Fruit fly (Drosophila melanogaster): ENCODE results near the gene CG43739.
A peak's percentile ranks its signal among the peaks of the same experiment; 100 is the strongest.

CG43739 gene

DNA sequence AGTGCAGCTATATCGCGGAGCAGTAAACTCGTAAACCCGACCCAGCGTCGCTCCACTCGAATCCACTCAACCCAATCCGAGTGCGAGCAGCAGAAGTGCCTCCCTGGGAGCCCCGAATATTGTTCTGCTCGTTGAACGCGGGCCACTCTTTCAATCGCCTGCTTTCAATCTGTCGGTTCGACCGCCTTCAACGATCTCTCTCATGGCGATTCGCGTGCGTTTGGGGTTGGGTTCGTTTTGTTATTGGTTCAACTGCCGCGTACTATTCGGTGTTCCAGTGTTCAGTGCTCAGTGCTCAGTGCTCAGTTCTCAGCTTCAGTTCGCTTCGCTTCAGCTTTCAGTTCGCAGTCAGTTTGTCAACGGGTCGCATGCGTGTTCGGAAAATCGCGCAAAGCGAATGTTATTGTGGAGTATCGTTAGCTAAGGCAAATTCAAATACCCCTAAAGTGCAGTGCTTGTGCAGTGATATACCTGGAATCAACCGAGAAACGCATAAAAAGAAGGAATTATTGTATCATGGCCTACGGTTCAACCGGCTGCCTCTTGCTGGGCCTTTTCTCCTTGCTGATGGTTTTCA, 78.2 kb downstream of the CG43739 start, which contains the start of gene CG31676 (continued):
- TF ChIP-seq CG2678 (tag; optimal IDR thresholded peaks at IDR 0.05) (no peak), Hr3 (GFP tag; optimal IDR thresholded peaks at IDR 0.05) (no peak), Meics (GFP tag; optimal IDR thresholded peaks at IDR 0.05) (peak; percentile 52), CG4707 (GFP tag; optimal IDR thresholded peaks at IDR 0.05) (no peak), chinmo (GFP tag; IDR thresholded peaks at IDR 0.05; ENCODE audit: partially characterized antibody) (0 out of 4 replicates have a peak, but pooled peaks have one; percentile 22), CG17361 (GFP tag; IDR thresholded peaks at IDR 0.05) (no peak), bigmax (GFP tag; optimal IDR thresholded peaks at IDR 0.05) (no peak), E2f1 (GFP tag; IDR thresholded peaks at IDR 0.05) (no peak), sc (optimal IDR thresholded peaks at IDR 0.05) (no peak), sc (GFP tag; optimal IDR thresholded peaks at IDR 0.05) (no peak), pho (GFP tag; optimal IDR thresholded peaks at IDR 0.05) (no peak), grau (tag; optimal IDR thresholded peaks at IDR 0.05) (no peak), Kr (GFP tag; optimal IDR thresholded peaks at IDR 0.05) (no peak), CG15514 (GFP tag; optimal IDR thresholded peaks at IDR 0.05) (peak; percentile 48), CG12391 (tag; optimal IDR thresholded peaks at IDR 0.05) (no peak), Hr78 (GFP tag; optimal IDR thresholded peaks at IDR 0.05) (no peak), CG18599 (GFP tag; optimal IDR thresholded peaks at IDR 0.05) (peak; percentile 47), CG33213 (GFP tag; optimal IDR thresholded peaks at IDR 0.05) (no peak), lbe (GFP tag; optimal IDR thresholded peaks at IDR 0.05) (no peak), Dbx (GFP tag; IDR thresholded peaks at IDR 0.05) (no peak), ash1 (GFP tag; optimal IDR thresholded peaks at IDR 0.05) (no peak), CG9797 (GFP tag; optimal IDR thresholded peaks at IDR 0.05) (no peak), CrebB (tag; optimal IDR thresholded peaks at IDR 0.05) (peak; percentile 54), vvl (GFP tag; IDR thresholded peaks at IDR 0.05) (no peak), CG17359 (tag; optimal IDR thresholded peaks at IDR 0.05) (no peak), CG18262 (tag; optimal IDR thresholded peaks at IDR 0.05) (no peak), CG10267 (tag; optimal IDR thresholded peaks at IDR 0.05) (no peak), CG7372 (GFP tag; IDR thresholded peaks at IDR 0.05) (no peak), Hmr (GFP tag; optimal IDR thresholded peaks at IDR 0.05) (peak; percentile 53), CG9437 (GFP tag; optimal IDR thresholded peaks at IDR 0.05) (no peak), CG15696 (tag; optimal IDR thresholded peaks at IDR 0.05) (no peak), CG31365 (tag; optimal IDR thresholded peaks at IDR 0.05) (no peak), NfI (GFP tag; optimal IDR thresholded peaks at IDR 0.05) (peak; percentile 10), salm (tag; optimal IDR thresholded peaks at IDR 0.05) (no peak), zf30C (GFP tag; optimal IDR thresholded peaks at IDR 0.05) (no peak), Fer1 (GFP tag; optimal IDR thresholded peaks at IDR 0.05) (peak; percentile 78), Antp (GFP tag; optimal IDR thresholded peaks at IDR 0.05) (no peak), CG17385 (GFP tag; optimal IDR thresholded peaks at IDR 0.05) (peak; percentile 12), TFAM (GFP tag; optimal IDR thresholded peaks at IDR 0.05) (no peak), CG4404 (GFP tag; IDR thresholded peaks at IDR 0.05) (no peak), Dip3 (GFP tag; optimal IDR thresholded peaks at IDR 0.05) (no peak), CG1024 (GFP tag; IDR thresholded peaks at IDR 0.05) (no peak), Rx (GFP tag; IDR thresholded peaks at IDR 0.05) (no peak), pum (GFP tag; optimal IDR thresholded peaks at IDR 0.05) (no peak), exex (tag; optimal IDR thresholded peaks at IDR 0.05) (no peak), tin (GFP tag; optimal IDR thresholded peaks at IDR 0.05) (no peak), abd-A (tag; optimal IDR thresholded peaks at IDR 0.05) (no peak), Side (GFP tag; optimal IDR thresholded peaks at IDR 0.05) (no peak), tio (GFP tag; optimal IDR thresholded peaks at IDR 0.05) (no peak), H15 (GFP tag; IDR thresholded peaks at IDR 0.05) (no peak), NFAT (GFP tag; IDR thresholded peaks at IDR 0.05) (no peak)
